Fruit fly (Drosophila melanogaster) whole organism: ENCODE results near the gene CG10589.

Experiments used
- CG8478 ChIP-seq: fragments of >200 bp; optimal IDR thresholded peaks from 2 replicates; lab custom pipeline; 2018; ENCODE audit warnings: inconsistent platforms
- Dll ChIP-seq: fragments of >200 bp; optimal IDR thresholded peaks from 2 replicates; lab custom pipeline; 2017
- EcR ChIP-seq, 2 experiments: fragments of >200 bp; optimal IDR thresholded peaks; 2 replicates each; lab custom pipeline; 2017; ENCODE audit warnings: missing biosample characterization in 2 of 2, missing genetic modification characterization in 2 of 2, missing genetic modification reagents in 2 of 2
- pan ChIP-seq: fragments of >200 bp; optimal IDR thresholded peaks from 2 replicates; lab custom pipeline; 2017
- psq ChIP-seq: fragments of >200 bp; optimal IDR thresholded peaks from 2 replicates; lab custom pipeline; 2017
- usp ChIP-seq: fragments of >200 bp; optimal IDR thresholded peaks from 2 replicates; lab custom pipeline; 2017; ENCODE audit warnings: missing biosample characterization, missing genetic modification characterization, mixed read lengths

The CG10589 gene

DNA sequence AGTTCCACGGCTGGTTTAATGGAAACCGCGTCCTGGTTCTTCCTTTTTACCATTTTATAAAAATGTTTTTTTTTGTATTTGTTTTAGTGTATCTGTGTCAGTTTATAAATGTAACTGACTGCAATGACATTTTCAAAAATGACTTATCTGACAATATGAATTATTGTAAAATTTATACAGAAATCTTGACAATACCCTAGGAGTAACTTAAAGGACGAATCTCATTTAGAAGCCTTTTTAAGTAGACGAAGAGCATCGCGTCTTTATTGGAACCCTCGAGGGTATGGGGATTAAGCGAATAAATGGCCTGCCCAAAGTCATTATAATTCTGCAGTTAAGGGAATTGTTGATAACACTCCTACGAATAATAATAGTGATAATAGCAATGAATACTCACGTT, 39.0 kb downstream of the CG10589 start, which contains the start of gene CG12983:
Gene CG12983, minus strand, starts transcription at position 101 of the 400 bp plus-strand sequence.
- TF ChIP-seq pan (lab: Kevin White, UChicago) = no peak
- no peak for TF ChIP-seq usp (GFP tag; lab: Kevin White, UChicago)
- TF ChIP-seq EcR (GFP tag; optimal IDR thresholded peaks at IDR 0.05; lab: Kevin White, UChicago) = no peak
- TF ChIP-seq psq = no peak
- TF ChIP-seq Dll (lab: Kevin White, UChicago) = no peak
- TF ChIP-seq CG8478 (lab: Kevin White, UChicago) = no peak

DNA sequence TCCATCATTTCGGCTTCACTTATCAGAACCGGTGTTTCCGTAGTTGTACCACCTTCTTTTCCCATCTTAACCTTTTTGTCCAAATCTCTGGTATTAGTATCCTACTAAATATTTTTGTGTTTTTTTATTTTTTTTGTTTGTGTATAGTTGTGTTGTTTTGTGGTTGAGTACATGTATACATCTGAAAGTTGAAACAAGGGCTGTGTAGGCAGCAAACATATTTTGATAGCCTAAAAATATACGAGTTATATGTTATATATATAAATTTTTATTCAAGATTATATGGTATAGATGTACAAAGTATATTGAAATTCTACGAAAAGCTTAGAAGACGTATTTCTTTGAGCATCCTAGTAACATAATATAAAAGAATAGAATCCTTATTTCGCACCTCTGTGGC, 42.9 kb downstream of the CG10589 start, which contains the start of gene CG33287:
Gene CG33287, minus strand, starts transcription at position 101 of the 400 bp plus-strand sequence.
- TF ChIP-seq Dll (lab: Kevin White, UChicago) = no peak
- no peak for TF ChIP-seq psq
- no peak for TF ChIP-seq usp (GFP tag; lab: Kevin White, UChicago)
- TF ChIP-seq pan (lab: Kevin White, UChicago) = no peak
- no peak for TF ChIP-seq EcR (GFP tag; optimal IDR thresholded peaks at IDR 0.05; lab: Kevin White, UChicago)
- TF ChIP-seq CG8478 (lab: Kevin White, UChicago) = no peak

DNA sequence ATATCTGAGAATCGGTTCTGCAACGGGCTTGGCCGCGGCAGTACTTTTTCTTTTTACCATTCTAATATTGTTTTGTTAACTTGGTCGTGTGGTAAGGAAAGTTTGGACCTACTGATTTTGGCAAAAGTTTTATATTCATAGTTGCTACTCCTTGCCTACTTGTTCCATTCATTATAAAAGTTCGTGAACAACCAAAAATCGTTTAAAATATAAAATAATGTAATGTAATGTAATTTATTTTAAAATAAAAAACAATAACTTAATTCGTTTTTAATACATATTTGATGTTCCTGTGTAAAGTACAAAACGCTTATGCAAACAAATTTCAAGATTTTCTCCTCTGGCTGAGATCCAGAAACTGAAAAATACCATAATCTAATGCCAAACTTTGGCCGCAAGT, 47.0 kb downstream of the CG10589 start, which contains the start of gene CG33286:
Gene CG33286, minus strand, starts transcription at position 101 of the 400 bp plus-strand sequence.
- TF ChIP-seq EcR (GFP tag; optimal IDR thresholded peaks at IDR 0.05; lab: Kevin White, UChicago) (no peak), psq (no peak), Dll (lab: Kevin White, UChicago) (no peak), pan (lab: Kevin White, UChicago) (no peak), usp (GFP tag; lab: Kevin White, UChicago) (no peak), CG8478 (lab: Kevin White, UChicago) (no peak)

DNA sequence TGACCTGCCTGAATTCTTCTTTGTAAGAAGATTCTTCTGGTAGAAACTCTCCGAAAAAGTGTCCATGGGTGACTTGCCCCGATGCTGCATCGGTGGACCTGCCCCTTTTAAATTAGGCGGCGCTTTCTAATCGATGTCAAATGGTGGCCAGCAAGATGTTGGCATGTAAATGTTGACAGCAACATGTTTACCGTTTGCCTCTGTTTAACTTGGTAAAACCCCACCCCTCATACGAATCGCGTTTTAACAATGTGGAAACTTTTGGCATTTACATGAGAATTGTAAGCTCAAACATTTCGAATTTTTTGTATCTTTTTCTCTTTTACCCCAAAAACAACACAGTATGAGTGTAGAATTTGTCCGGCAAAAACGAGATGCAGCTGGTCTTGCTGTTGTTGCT, 48.8 kb downstream of the CG10589 start:
- no peak for TF ChIP-seq usp (GFP tag; lab: Kevin White, UChicago)
- no peak for TF ChIP-seq CG8478 (lab: Kevin White, UChicago)
- no peak for TF ChIP-seq Dll (lab: Kevin White, UChicago)
- no peak for TF ChIP-seq psq
- no peak for TF ChIP-seq EcR (GFP tag; optimal IDR thresholded peaks at IDR 0.05; lab: Kevin White, UChicago)
- no peak for TF ChIP-seq pan (lab: Kevin White, UChicago)

DNA sequence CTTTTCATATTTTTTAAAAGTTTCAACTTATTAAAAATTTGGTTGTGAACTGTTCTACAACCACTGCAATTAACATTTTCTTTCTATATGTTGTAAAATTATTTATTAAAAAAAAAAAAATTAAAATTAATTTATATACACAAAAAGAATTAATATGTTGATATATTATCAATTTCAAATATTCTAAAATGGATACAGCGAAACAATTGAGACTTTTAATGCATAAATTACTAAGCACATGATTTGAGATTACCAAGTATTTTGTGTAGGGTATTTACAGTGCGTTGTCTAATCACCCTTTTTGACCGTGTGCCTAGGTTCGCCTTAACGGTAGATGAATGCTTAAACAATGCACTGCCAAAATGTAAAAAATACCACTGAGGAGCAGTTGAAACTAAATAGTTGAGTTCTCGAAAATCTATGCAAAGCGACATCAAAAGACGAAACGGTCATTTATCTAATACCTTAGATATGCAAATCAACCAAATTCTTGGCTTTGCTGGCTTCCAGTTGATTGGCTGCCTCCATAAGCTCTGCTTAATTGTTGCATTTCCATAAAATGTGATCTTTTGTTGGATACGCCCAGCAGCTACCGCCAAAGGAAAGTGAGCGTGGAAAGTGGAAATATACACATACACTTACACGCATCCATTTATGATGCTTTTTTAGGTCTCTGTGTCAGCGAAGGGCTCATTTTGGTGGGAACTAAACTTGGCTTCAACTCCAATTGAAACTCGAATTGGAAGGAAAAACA, 49.5 kb downstream of the CG10589 start:
- TF ChIP-seq pan (lab: Kevin White, UChicago) = no peak
- TF ChIP-seq usp (GFP tag; lab: Kevin White, UChicago) = no peak
- no peak for TF ChIP-seq psq
- no peak for TF ChIP-seq CG8478 (lab: Kevin White, UChicago)
- TF ChIP-seq Dll (lab: Kevin White, UChicago) = no peak
- TF ChIP-seq EcR (GFP tag; optimal IDR thresholded peaks at IDR 0.05; lab: Kevin White, UChicago) = no peak
